Worm (Caenorhabditis elegans) whole organism, young adult: ENCODE measurements around the gene sodh-2.

Experiments used
- Y79H2A.3 ChIP-seq: fragments of 200-800 bp; sonication (Bioruptor generic); conservative IDR thresholded peaks from 2 replicates; pipeline ENCODE4 v1.3.6; 2022; ENCODE audit warnings: missing genetic modification reagents, missing genetic modification characterization, missing compliant biosample characterization
- aptf-3 ChIP-seq: fragments of 200-800 bp; sonication (Bioruptor generic); IDR thresholded peaks from 2 replicates; pipeline ENCODE4 v1.3.6; 2022; ENCODE audit warnings: missing genetic modification characterization, missing compliant biosample characterization
- ceh-100 ChIP-seq: fragments of 200-800 bp; sonication (Bioruptor generic); IDR thresholded peaks from 2 replicates; pipeline ENCODE4 v1.3.6; 2022; ENCODE audit warnings: missing genetic modification reagents, missing genetic modification characterization, missing compliant biosample characterization
- ceh-40 ChIP-seq: fragments of 200-800 bp; sonication (Bioruptor generic); IDR thresholded peaks from 2 replicates; pipeline ENCODE4 v1.3.6; 2022; ENCODE audit warnings: missing genetic modification characterization, missing compliant biosample characterization
- ceh-58 ChIP-seq: fragments of 200-800 bp; sonication (Bioruptor generic); IDR thresholded peaks from 2 replicates; pipeline ENCODE4 v1.3.6; 2022; ENCODE audit warnings: missing genetic modification characterization, missing compliant biosample characterization
- dpff-1 ChIP-seq: sonication (generic microtip); optimal IDR thresholded peaks from 2 replicates; lab custom pipeline; 2017; ENCODE audit warnings: mild to moderate bottlenecking, missing genetic modification characterization, missing compliant biosample characterization
- ekl-4 ChIP-seq: fragments of 200-800 bp; sonication (Bioruptor generic); IDR thresholded peaks from 2 replicates; pipeline ENCODE4 v1.3.6; 2022; ENCODE audit warnings: missing genetic modification reagents, missing genetic modification characterization, missing compliant biosample characterization
- gei-17 ChIP-seq: fragments of 200-800 bp; sonication (Bioruptor generic); optimal IDR thresholded peaks from 2 replicates; lab custom pipeline; 2018; ENCODE audit warnings: mild to moderate bottlenecking, missing genetic modification characterization, missing compliant biosample characterization
- lag-1 ChIP-seq: fragments of 200-800 bp; sonication (Bioruptor generic); IDR thresholded peaks from 2 replicates; pipeline ENCODE4 v1.3.6; 2022; ENCODE audit warnings: missing genetic modification reagents, missing genetic modification characterization, missing compliant biosample characterization
- let-526 ChIP-seq: fragments of 200-800 bp; sonication (Bioruptor generic); IDR thresholded peaks from 2 replicates; pipeline ENCODE4 v1.3.6; 2022; ENCODE audit warnings: missing genetic modification reagents, missing genetic modification characterization, missing compliant biosample characterization
- lir-1 ChIP-seq: fragments of 200-800 bp; sonication (Bioruptor generic); conservative IDR thresholded peaks from 2 replicates; pipeline ENCODE4 v1.3.6; 2022; ENCODE audit warnings: missing genetic modification reagents, missing genetic modification characterization, missing compliant biosample characterization
- madf-3 ChIP-seq: fragments of 200-800 bp; sonication (Bioruptor generic); IDR thresholded peaks from 2 replicates; pipeline ENCODE4 v1.3.6; 2022; ENCODE audit warnings: missing genetic modification reagents, missing genetic modification characterization, missing compliant biosample characterization
- madf-8 ChIP-seq: fragments of 200-800 bp; sonication (Bioruptor generic); conservative IDR thresholded peaks from 2 replicates; pipeline ENCODE4 v1.3.6; 2022; ENCODE audit warnings: missing genetic modification reagents, missing genetic modification characterization, missing compliant biosample characterization
- nhr-90 ChIP-seq: sonication (generic microtip); optimal IDR thresholded peaks from 2 replicates; lab custom pipeline; 2016; ENCODE audit warnings: missing genotype, mild to moderate bottlenecking, missing genetic modification characterization, missing compliant biosample characterization
- snpc-4 ChIP-seq, 5 experiments: fragments of 150-350 bp in 1 of 5; sonication (generic microtip) in 4 of 5; optimal IDR thresholded peaks; 2 replicates each; lab custom pipeline; 2014 to 2018; ENCODE audit warnings: missing genetic modification characterization in 5 of 5, missing biosample characterization in 3 of 5, antibody characterized with exemption in 2 of 5, mild to moderate bottlenecking in 2 of 5, missing compliant biosample characterization in 2 of 5, missing genotype in 2 of 5, moderate library complexity in 2 of 5, missing genetic modification reagents in 1 of 5
- tlf-1 ChIP-seq: fragments of 200-800 bp; sonication (Bioruptor generic); optimal IDR thresholded peaks from 2 replicates; lab custom pipeline; 2018; ENCODE audit warnings: mild to moderate bottlenecking, missing genetic modification characterization, missing compliant biosample characterization

Gene sodh-2

DNA sequence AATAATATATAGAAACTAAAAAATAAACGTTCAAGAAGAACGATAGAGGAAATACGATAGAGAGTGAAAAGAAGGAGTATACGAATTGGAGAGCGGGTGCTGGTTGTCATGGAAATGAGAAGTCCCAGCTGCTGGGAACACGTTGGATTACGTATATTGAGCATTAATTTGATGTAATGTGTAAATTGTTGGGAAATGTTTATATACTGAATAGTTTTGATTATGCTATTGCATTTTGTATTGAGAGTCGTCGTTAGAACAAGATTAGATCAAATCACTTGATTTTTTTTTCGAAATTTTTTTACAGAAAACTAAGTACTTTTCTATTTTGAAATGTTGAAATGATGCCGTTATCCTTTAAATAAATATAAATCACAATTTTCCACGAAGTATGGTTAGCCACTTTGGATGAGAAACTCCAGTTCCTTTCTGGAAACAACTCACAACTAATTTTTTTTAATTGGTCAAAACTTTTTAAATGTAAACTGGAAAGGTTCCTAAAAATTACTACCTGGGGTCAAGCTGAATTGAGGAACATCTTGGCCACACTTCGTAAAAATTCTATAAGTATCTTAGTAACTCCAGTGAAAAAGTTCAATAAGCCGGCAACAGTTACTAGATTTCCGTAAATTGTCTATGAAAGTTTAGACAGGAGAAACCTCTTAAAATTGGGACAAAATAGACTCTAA, 47.2 kb downstream of the sodh-2 start, which contains the start of gene nphp-4:
TSS of gene nphp-4 (minus strand) at position 51 of the 689 bp plus-strand sequence.
- TF ChIP-seq tlf-1 = no peak
- TF ChIP-seq ceh-58 = no peak
- TF ChIP-seq nhr-90 (tag; lab: Kevin White, UChicago) = no peak
- TF ChIP-seq ceh-40 = no peak
- no peak for TF ChIP-seq dpff-1 (tag; lab: Kevin White, UChicago)
- no peak for TF ChIP-seq gei-17 (GFP tag; lab: Kevin White, UChicago)
- TF ChIP-seq lir-1 (GFP tag; lab: Robert Waterston, UW) = no peak
- TF ChIP-seq ceh-100 (GFP tag; lab: Robert Waterston, UW) = no peak
- TF ChIP-seq let-526 (GFP tag; lab: Robert Waterston, UW) = no peak
- TF ChIP-seq lag-1 (GFP tag; lab: Robert Waterston, UW) = no peak
- no peak for TF ChIP-seq madf-3 (GFP tag; lab: Robert Waterston, UW)
- TF ChIP-seq ekl-4 (GFP tag; lab: Robert Waterston, UW) = no peak
- TF ChIP-seq madf-8 (GFP tag; lab: Robert Waterston, UW) = no peak
- no peak for TF ChIP-seq snpc-4 (GFP tag; optimal IDR thresholded peaks at IDR 0.05; lab: Kevin White, UChicago)
- TF ChIP-seq snpc-4 (tag; optimal IDR thresholded peaks at IDR 0.05; lab: Kevin White, UChicago) = no peak
- no peak for TF ChIP-seq Y79H2A.3 (GFP tag; lab: Robert Waterston, UW)
- no peak for TF ChIP-seq aptf-3 (GFP tag; lab: Robert Waterston, UW)
- TF ChIP-seq, all 124 proteins: peak for 0
